Fruit fly (Drosophila melanogaster): ENCODE results near the gene MED30.

Gene MED30

dm6 chr3L:603847-604550, 49.9 kb downstream of the MED30 start, which contains the start of gene CG13893 (continued):
- TF ChIP-seq Ets65A (GFP tag) (no peak), zf30C (GFP tag; optimal IDR thresholded peaks at IDR 0.05) (no peak), ci (GFP tag; IDR thresholded peaks at IDR 0.05) (peak; percentile 70; the same call in 2 of the 3 replicates), CrebB (tag; optimal IDR thresholded peaks at IDR 0.05) (peak; percentile 8), CG6765 (GFP tag; optimal IDR thresholded peaks at IDR 0.05) (peak; percentile 39), tin (GFP tag; optimal IDR thresholded peaks at IDR 0.05) (no peak), gcm (GFP tag; optimal IDR thresholded peaks at IDR 0.05) (no peak), CG17186 (GFP tag; optimal IDR thresholded peaks at IDR 0.05) (no peak), CG4404 (GFP tag; IDR thresholded peaks at IDR 0.05) (no peak), hth (optimal IDR thresholded peaks at IDR 0.05) (no peak), row (GFP tag; IDR thresholded peaks at IDR 0.05) (peak; percentile 96), CG7271 (tag; optimal IDR thresholded peaks at IDR 0.05) (no peak), unc-4 (GFP tag; IDR thresholded peaks at IDR 0.05; ENCODE audit: partially characterized antibody) (peak; percentile 39; the same call in 1 of the 2 replicates), Dbx (GFP tag; IDR thresholded peaks at IDR 0.05) (peak; percentile 67; the same call in 2 of the 3 replicates), wor (GFP tag; IDR thresholded peaks at IDR 0.05) (no peak), knrl (GFP tag; IDR thresholded peaks at IDR 0.05; ENCODE audit: partially characterized antibody) (no peak), Hr78 (GFP tag; optimal IDR thresholded peaks at IDR 0.05) (no peak), CG8290 (GFP tag; optimal IDR thresholded peaks at IDR 0.05) (no peak), CG8290 (tag; optimal IDR thresholded peaks at IDR 0.05) (no peak), org-1 (GFP tag; optimal IDR thresholded peaks at IDR 0.05) (no peak), CG11695 (GFP tag; IDR thresholded peaks at IDR 0.05) (peak; percentile 29; the same call in 1 of the 3 replicates), dimm (GFP tag; IDR thresholded peaks at IDR 0.05) (no peak), Xbp1 (GFP tag; optimal IDR thresholded peaks at IDR 0.05) (no peak), CG13287 (GFP tag; IDR thresholded peaks at IDR 0.05; ENCODE audit: partially characterized antibody) (peak; percentile 70)

dm6 chr3L:603188-603587, 50.7 kb downstream of the MED30 start:
- TF ChIP-seq CG13894 (tag; optimal IDR thresholded peaks at IDR 0.05) (peak; percentile 64), sd (tag; optimal IDR thresholded peaks at IDR 0.05) (peak; percentile 23), phol (tag; optimal IDR thresholded peaks at IDR 0.05) (peak; percentile 9), CG17912 (GFP tag; optimal IDR thresholded peaks at IDR 0.05) (no peak), Hmx (GFP tag; optimal IDR thresholded peaks at IDR 0.05) (no peak), Ets65A (GFP tag) (peak; percentile 87), CG9876 (GFP tag; optimal IDR thresholded peaks at IDR 0.05) (no peak), Chrac-16 (GFP tag; optimal IDR thresholded peaks at IDR 0.05) (no peak), CG14667 (GFP tag; IDR thresholded peaks at IDR 0.05) (no peak), Rx (GFP tag; IDR thresholded peaks at IDR 0.05) (no peak), CG11093 (GFP tag; IDR thresholded peaks at IDR 0.05) (no peak), CG7745 (tag; optimal IDR thresholded peaks at IDR 0.05) (no peak), GATAe (GFP tag; conservative IDR thresholded peaks at IDR 0.05) (no peak)

Data from whole organism, embryonic.